Worm (Caenorhabditis elegans): ENCODE measurements around the gene ctsa-4.1.

- TF ChIP-seq ztf-16 (tag; optimal IDR thresholded peaks at IDR 0.05): no peak
- TF ChIP-seq fkh-6 (tag; optimal IDR thresholded peaks at IDR 0.05): no peak
- no peak for TF ChIP-seq zip-5 (tag; optimal IDR thresholded peaks at IDR 0.05)
- TF ChIP-seq npax-4 (tag; optimal IDR thresholded peaks at IDR 0.05): no peak
- TF ChIP-seq gmeb-2 (tag; optimal IDR thresholded peaks at IDR 0.05): no peak
- TF ChIP-seq pqm-1 (tag; optimal IDR thresholded peaks at IDR 0.05): no peak
- TF ChIP-seq sox-2 (GFP tag; IDR thresholded peaks at IDR 0.05): no peak
- no peak for TF ChIP-seq ceh-30 (tag; optimal IDR thresholded peaks at IDR 0.05)
- TF ChIP-seq lin-11 (tag; optimal IDR thresholded peaks at IDR 0.05): no peak
- TF ChIP-seq pat-9 (tag; optimal IDR thresholded peaks at IDR 0.05): no peak
- no peak for TF ChIP-seq ama-1 (optimal IDR thresholded peaks at IDR 0.05)
- TF ChIP-seq fkh-10 (GFP tag; optimal IDR thresholded peaks at IDR 0.05): no peak
- no peak for TF ChIP-seq nhr-11 (tag; optimal IDR thresholded peaks at IDR 0.05)
- TF ChIP-seq pha-4 (tag; optimal IDR thresholded peaks at IDR 0.05): no peak
Observed at ce11 chrII:6335358-6335757, 31.4 kb upstream of the ctsa-4.1 start, which contains the start of gene C32D5.14.
